Fruit fly (Drosophila melanogaster) whole organism, embryonic: Measurements from ENCODE around the gene CG14442.

ENCODE experiments used
- CG10462 ChIP-seq: fragments of 200-800 bp; sonication (Bioruptor generic); optimal IDR thresholded peaks from 2 replicates; lab custom pipeline; 2016; ENCODE audit warnings: missing biosample characterization, missing genetic modification characterization
- CG12104 ChIP-seq: fragments of 200-800 bp; sonication (Bioruptor generic); optimal IDR thresholded peaks from 3 replicates; lab custom pipeline; 2016; ENCODE audit warnings: missing biosample characterization, missing genetic modification characterization
- CG13424 ChIP-seq: fragments of 200-800 bp; sonication (Bioruptor generic); optimal IDR thresholded peaks from 2 replicates; lab custom pipeline; 2019; ENCODE audit warnings: missing biosample characterization, mild to moderate bottlenecking, missing genetic modification characterization, moderate library complexity
- CG13624 ChIP-seq: fragments of 200-800 bp; sonication (Bioruptor generic); optimal IDR thresholded peaks from 2 replicates; lab custom pipeline; 2016; ENCODE audit warnings: missing biosample characterization, missing genetic modification characterization
- CG14667 ChIP-seq: fragments of 200-800 bp; sonication (Bioruptor generic); IDR thresholded peaks from 2 replicates; pipeline ENCODE4 v1.3.6; 2022; ENCODE audit warnings: missing biosample characterization, missing genetic modification characterization
- CG14860 ChIP-seq: fragments of 200-800 bp; sonication (Bioruptor generic); IDR thresholded peaks from 3 replicates; pipeline ENCODE4 v1.3.6; 2022; ENCODE audit warnings: missing biosample characterization, missing genetic modification characterization; ENCODE audit not compliant: partially characterized antibody
- CG16813 ChIP-seq: fragments of 200-800 bp; sonication (Bioruptor generic); IDR thresholded peaks from 3 replicates; pipeline ENCODE4 v1.3.6; 2022; ENCODE audit warnings: missing biosample characterization, missing genetic modification characterization; ENCODE audit not compliant: partially characterized antibody
- CG2129 ChIP-seq: fragments of 200-800 bp; sonication (Bioruptor generic); IDR thresholded peaks from 2 replicates; pipeline ENCODE4 v1.3.6; 2022; ENCODE audit warnings: missing biosample characterization, missing genetic modification characterization; ENCODE audit not compliant: partially characterized antibody
- CG2678 ChIP-seq: fragments of 200-800 bp; sonication (Bioruptor generic); optimal IDR thresholded peaks from 3 replicates; lab custom pipeline; 2019; ENCODE audit warnings: missing biosample characterization, mild to moderate bottlenecking, missing genetic modification characterization, moderate library complexity
- CG30403 ChIP-seq: fragments of 200-800 bp; sonication (Bioruptor generic); optimal IDR thresholded peaks from 3 replicates; lab custom pipeline; 2016; ENCODE audit warnings: missing biosample characterization, missing genetic modification characterization
- CG31441 ChIP-seq: fragments of 200-800 bp; sonication (Bioruptor generic); IDR thresholded peaks from 2 replicates; pipeline ENCODE4 v1.3.6; 2022; ENCODE audit warnings: missing biosample characterization, missing genetic modification characterization
- CG42726 ChIP-seq: fragments of 200-800 bp; sonication (Bioruptor generic); IDR thresholded peaks from 2 replicates; pipeline ENCODE4 v1.3.6; 2022; ENCODE audit warnings: missing biosample characterization, missing genetic modification characterization; ENCODE audit not compliant: partially characterized antibody
- CG5180 ChIP-seq: fragments of 200-800 bp; sonication (Bioruptor generic); optimal IDR thresholded peaks from 3 replicates; lab custom pipeline; 2017; ENCODE audit warnings: missing biosample characterization, missing genetic modification characterization, mild to moderate bottlenecking, moderate library complexity, missing genetic modification reagents
- CG5953 ChIP-seq: fragments of 200-800 bp; sonication (Bioruptor generic); IDR thresholded peaks from 2 replicates; pipeline ENCODE4 v1.3.6; 2022; ENCODE audit warnings: missing biosample characterization, missing genetic modification characterization
- CG7786 ChIP-seq: fragments of 200-800 bp; sonication (Bioruptor generic); optimal IDR thresholded peaks from 2 replicates; lab custom pipeline; 2016; ENCODE audit warnings: missing biosample characterization, missing genetic modification characterization
- CG7963 ChIP-seq: fragments of 200-800 bp; sonication (Bioruptor generic); IDR thresholded peaks from 3 replicates; pipeline ENCODE4 v1.3.6; 2022; ENCODE audit warnings: missing biosample characterization, missing genetic modification characterization; ENCODE audit not compliant: partially characterized antibody
- CoRest ChIP-seq: fragments of 200-800 bp; sonication (Bioruptor generic); optimal IDR thresholded peaks from 3 replicates; lab custom pipeline; 2018; ENCODE audit warnings: missing biosample characterization, mild to moderate bottlenecking, missing genetic modification characterization, moderate library complexity
- Dbx ChIP-seq: fragments of 200-800 bp; sonication (Bioruptor generic); IDR thresholded peaks from 3 replicates; pipeline ENCODE4 v1.3.6; 2022; ENCODE audit warnings: missing biosample characterization, missing genetic modification characterization
- Dek ChIP-seq: fragments of 200-800 bp; sonication (Bioruptor generic); optimal IDR thresholded peaks from 3 replicates; lab custom pipeline; 2019; ENCODE audit warnings: missing biosample characterization, mild to moderate bottlenecking, missing genetic modification characterization, moderate library complexity
- Dp ChIP-seq: fragments of 200-800 bp; sonication (Bioruptor generic); optimal IDR thresholded peaks from 2 replicates; lab custom pipeline; 2018; ENCODE audit warnings: missing biosample characterization, mild to moderate bottlenecking, missing genetic modification characterization, moderate library complexity
- Eip74EF ChIP-seq, 2 experiments: fragments of 200-800 bp in 1 of 2; fragments of >200 bp in 1 of 2; sonication (Bioruptor generic) in 1 of 2; optimal IDR thresholded peaks; 2 replicates each; lab custom pipeline; 2017 to 2019; ENCODE audit warnings: missing biosample characterization in 2 of 2, missing genetic modification characterization in 2 of 2, mild to moderate bottlenecking in 1 of 2, moderate library complexity in 1 of 2
- Hsf ChIP-seq: fragments of 200-800 bp; sonication (Bioruptor generic); optimal IDR thresholded peaks from 3 replicates; lab custom pipeline; 2016; ENCODE audit warnings: missing biosample characterization, missing genetic modification characterization
- Lhr ChIP-seq: fragments of 200-800 bp; sonication (Bioruptor generic); optimal IDR thresholded peaks from 3 replicates; lab custom pipeline; 2017; ENCODE audit warnings: mild to moderate bottlenecking, missing biosample characterization, missing genetic modification reagents, missing genetic modification characterization
- Max ChIP-seq: fragments of 200-800 bp; sonication (Bioruptor generic); optimal IDR thresholded peaks from 2 replicates; lab custom pipeline; 2016; ENCODE audit warnings: missing biosample characterization, mild to moderate bottlenecking, missing genetic modification characterization
- Med ChIP-seq: fragments of 200-800 bp; sonication (Bioruptor generic); peaks from one replicate; lab custom pipeline; 2016; ENCODE audit warnings: missing biosample characterization, missing genetic modification characterization, mild to moderate bottlenecking, inconsistent platforms, moderate library complexity
- NC2α ChIP-seq: fragments of 200-800 bp; sonication (Bioruptor generic); optimal IDR thresholded peaks from 2 replicates; lab custom pipeline; 2016; ENCODE audit warnings: missing biosample characterization, missing genetic modification characterization
- Neu2 ChIP-seq: fragments of 200-800 bp; sonication (Bioruptor generic); optimal IDR thresholded peaks from 3 replicates; lab custom pipeline; 2016; ENCODE audit warnings: missing biosample characterization, missing genetic modification characterization, borderline replicate concordance
- Nf-YC ChIP-seq: fragments of 200-800 bp; optimal IDR thresholded peaks from 3 replicates; lab custom pipeline; 2019; ENCODE audit warnings: missing biosample characterization, mild to moderate bottlenecking, missing genetic modification characterization, moderate library complexity
- TFAM ChIP-seq: fragments of 200-800 bp; sonication (Bioruptor generic); optimal IDR thresholded peaks from 2 replicates; lab custom pipeline; 2017; ENCODE audit warnings: missing biosample characterization, missing genetic modification characterization, inconsistent platforms
- bsh ChIP-seq, 2 experiments: fragments of 200-800 bp; sonication (Bioruptor generic); optimal IDR thresholded peaks; 2 replicates each; lab custom pipeline; 2017 to 2018; ENCODE audit warnings: mild to moderate bottlenecking in 2 of 2, missing biosample characterization in 2 of 2, missing genetic modification characterization in 2 of 2, moderate library complexity in 1 of 2
- chinmo ChIP-seq: fragments of 200-800 bp; sonication (Bioruptor generic); IDR thresholded peaks from 4 replicates; pipeline ENCODE4 v1.3.6; 2022; ENCODE audit warnings: missing biosample characterization, missing genetic modification characterization; ENCODE audit not compliant: partially characterized antibody
- chm ChIP-seq: fragments of 200-800 bp; sonication (Bioruptor generic); IDR thresholded peaks from 2 replicates; pipeline ENCODE4 v1.3.6; 2022; ENCODE audit warnings: missing biosample characterization, missing genetic modification characterization
- fd3F ChIP-seq: fragments of 200-800 bp; sonication (Bioruptor generic); optimal IDR thresholded peaks from 2 replicates; lab custom pipeline; 2018; ENCODE audit warnings: missing biosample characterization, mild to moderate bottlenecking, missing genetic modification characterization, moderate library complexity
- fd64A ChIP-seq: fragments of 200-800 bp; sonication (Bioruptor generic); optimal IDR thresholded peaks from 3 replicates; lab custom pipeline; 2018; ENCODE audit warnings: missing biosample characterization, mild to moderate bottlenecking, missing genetic modification characterization
- grau ChIP-seq: fragments of 200-800 bp; optimal IDR thresholded peaks from 3 replicates; lab custom pipeline; 2019; ENCODE audit warnings: missing biosample characterization, mild to moderate bottlenecking, missing genetic modification characterization, moderate library complexity
- jigr1 ChIP-seq: fragments of 200-800 bp; sonication (Bioruptor generic); IDR thresholded peaks from 3 replicates; pipeline ENCODE4 v1.3.6; 2022; ENCODE audit warnings: missing biosample characterization, missing genetic modification characterization
- kah ChIP-seq: fragments of 200-800 bp; sonication (Bioruptor generic); optimal IDR thresholded peaks from 2 replicates; lab custom pipeline; 2018; ENCODE audit warnings: missing biosample characterization, mild to moderate bottlenecking, missing genetic modification characterization
- ken ChIP-seq: fragments of 200-800 bp; sonication (Bioruptor generic); IDR thresholded peaks from 3 replicates; pipeline ENCODE4 v1.3.6; 2022; ENCODE audit warnings: missing biosample characterization, missing genetic modification characterization
- oc ChIP-seq: fragments of 200-800 bp; sonication (Bioruptor generic); optimal IDR thresholded peaks from 2 replicates; lab custom pipeline; 2018; ENCODE audit warnings: missing biosample characterization, mild to moderate bottlenecking, missing genetic modification characterization, moderate library complexity
- onecut ChIP-seq: fragments of 200-800 bp; sonication (Bioruptor generic); IDR thresholded peaks from 2 replicates; pipeline ENCODE4 v1.3.6; 2022; ENCODE audit warnings: missing biosample characterization, missing genetic modification characterization
- pan ChIP-seq, 4 experiments: fragments of >200 bp in 3 of 4; fragments of 200-800 bp in 1 of 4; sonication (Bioruptor generic) in 1 of 4; optimal IDR thresholded peaks in 3 of 4; IDR thresholded peaks in 1 of 4; 2 replicates each; pipeline versions ENCODE4 v1.3.6 to Lab custom; 2017 to 2022; ENCODE audit warnings: missing biosample characterization in 2 of 4, missing genetic modification characterization in 2 of 4, mixed read lengths in 1 of 4
- row ChIP-seq: fragments of 200-800 bp; sonication (Bioruptor generic); IDR thresholded peaks from 3 replicates; pipeline ENCODE4 v1.3.6; 2022; ENCODE audit warnings: missing biosample characterization, missing genetic modification characterization
- schlank ChIP-seq: fragments of 200-800 bp; sonication (Bioruptor generic); optimal IDR thresholded peaks from 2 replicates; lab custom pipeline; 2018; ENCODE audit warnings: missing biosample characterization, mild to moderate bottlenecking, missing genetic modification characterization
- stwl ChIP-seq: fragments of 200-800 bp; sonication (Bioruptor generic); optimal IDR thresholded peaks from 3 replicates; lab custom pipeline; 2018; ENCODE audit warnings: missing biosample characterization, mild to moderate bottlenecking, missing genetic modification characterization, moderate library complexity
- vnd ChIP-seq: fragments of 200-800 bp; sonication (Bioruptor generic); IDR thresholded peaks from 3 replicates; pipeline ENCODE4 v1.3.6; 2022; ENCODE audit warnings: missing biosample characterization, missing genetic modification characterization; ENCODE audit not compliant: partially characterized antibody
- wek ChIP-seq: fragments of 200-800 bp; sonication (Bioruptor generic); optimal IDR thresholded peaks from 3 replicates; lab custom pipeline; 2018; ENCODE audit warnings: missing biosample characterization, mild to moderate bottlenecking, missing genetic modification characterization, moderate library complexity

CG14442 gene

DNA sequence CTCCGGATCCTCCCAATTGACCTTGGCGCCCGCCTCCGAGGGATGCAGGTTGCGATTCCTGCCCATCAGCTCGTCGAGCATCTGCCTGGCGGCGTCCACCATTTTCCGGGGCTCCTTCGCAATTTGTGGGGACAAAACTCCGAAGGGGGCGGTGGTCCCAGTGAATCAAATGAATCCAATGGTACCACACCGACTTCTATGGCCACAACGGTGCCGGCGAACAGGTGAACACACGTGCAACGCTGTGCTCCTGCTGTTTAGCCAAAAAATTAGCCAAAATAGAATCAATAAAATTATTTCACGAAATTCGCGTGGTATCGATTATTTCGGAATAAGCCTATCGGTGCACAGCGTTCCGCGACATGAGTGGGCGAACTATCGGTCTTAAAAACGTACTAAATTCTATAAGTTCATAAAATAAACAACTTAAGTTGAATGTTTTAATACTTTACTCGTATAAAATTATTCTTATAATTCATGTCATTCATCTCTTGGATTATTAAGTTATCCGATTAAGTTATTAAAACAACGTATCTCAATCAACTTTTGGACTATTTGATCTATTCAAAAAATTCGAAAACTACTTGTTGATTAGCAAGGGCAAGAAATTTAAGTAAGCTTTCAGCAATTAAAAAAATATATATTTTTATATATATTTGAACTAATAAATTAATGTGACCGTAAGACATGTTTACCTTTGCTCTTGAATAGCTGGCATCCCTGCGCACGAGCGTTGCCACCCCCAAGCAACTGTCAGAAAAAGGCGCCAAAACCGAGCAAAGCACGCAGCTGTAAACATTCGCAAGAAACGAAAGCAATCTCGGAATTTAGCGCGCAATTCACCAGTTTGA is 20.9 kb downstream of the CG14442 start, which contains the start of the genes CG3198 and Mcm6 (continued):
- TF ChIP-seq onecut (peak; percentile 48), Hsf (GFP tag; lab: Kevin White, UChicago) (no peak), NC2α (GFP tag; lab: Kevin White, UChicago) (no peak), CoRest (tag; lab: Kevin White, UChicago) (peak; percentile 42), vnd (GFP tag; lab: Robert Waterston, UW) (peak; percentile 59; the same call in 1 of the 3 replicates), CG5180 (GFP tag; lab: Kevin White, UChicago) (no peak), CG10462 (GFP tag; lab: Kevin White, UChicago) (no peak), Nf-YC (tag; lab: Kevin White, UChicago) (peak; percentile 12), schlank (no peak), CG12104 (GFP tag; lab: Kevin White, UChicago) (no peak), CG14860 (GFP tag; lab: Robert Waterston, UW) (0 out of 3 replicates have a peak, but pooled peaks have one; percentile 39), Eip74EF (GFP tag; optimal IDR thresholded peaks at IDR 0.05; lab: Kevin White, UChicago) (no peak), CG7963 (GFP tag; lab: Robert Waterston, UW) (peak; percentile 54; the same call in 1 of the 3 replicates), fd64A (GFP tag; lab: Kevin White, UChicago) (no peak), CG16813 (peak; percentile 54), TFAM (GFP tag; lab: Kevin White, UChicago) (no peak), bsh (GFP tag; optimal IDR thresholded peaks at IDR 0.05; lab: Kevin White, UChicago) (no peak), CG30403 (GFP tag; lab: Kevin White, UChicago) (peak; percentile 11), jigr1 (GFP tag; lab: Robert Waterston, UW) (no peak), CG14667 (no peak), row (GFP tag; lab: Robert Waterston, UW) (peak; percentile 65), CG42726 (GFP tag; lab: Robert Waterston, UW) (peak; percentile 32; the same call in 1 of the 2 replicates), CG13624 (GFP tag; lab: Kevin White, UChicago) (no peak), kah (GFP tag; lab: Kevin White, UChicago) (no peak), CG2129 (peak; percentile 29; the same call in 1 of the 2 replicates), ken (GFP tag; lab: Robert Waterston, UW) (no peak), Med (GFP tag; lab: Kevin White, UChicago) (peak; percentile 57), CG5953 (GFP tag; lab: Robert Waterston, UW) (no peak), CG13424 (tag; lab: Kevin White, UChicago) (peak; percentile 7), fd3F (no peak), Dek (no peak), chinmo (GFP tag; lab: Robert Waterston, UW) (0 out of 4 replicates have a peak, but pooled peaks have one; percentile 54), CG7786 (GFP tag; lab: Kevin White, UChicago) (no peak), Dbx (GFP tag; lab: Robert Waterston, UW) (no peak), Dp (peak; percentile 81), wek (GFP tag; lab: Kevin White, UChicago) (no peak), Neu2 (GFP tag; lab: Kevin White, UChicago) (no peak), grau (tag; lab: Kevin White, UChicago) (no peak), pan (optimal IDR thresholded peaks at IDR 0.05; lab: Kevin White, UChicago) (no peak), pan (GFP tag; optimal IDR thresholded peaks at IDR 0.05 in 1 of 2, IDR thresholded peaks at IDR 0.05 in 1 of 2) (no peak), oc (tag; lab: Kevin White, UChicago) (no peak), stwl (tag; lab: Kevin White, UChicago) (peak; percentile 37), CG2678 (tag; lab: Kevin White, UChicago) (no peak), chm (GFP tag; lab: Robert Waterston, UW) (no peak), CG31441 (no peak), Lhr (GFP tag; lab: Kevin White, UChicago) (no peak), Max (GFP tag; lab: Kevin White, UChicago) (no peak)
